Worm (Caenorhabditis elegans): ENCODE results near the gene arrd-1.

arrd-1 gene

ce11 chrII:667864-668263 is 40.6 kb downstream of the arrd-1 start:
- TF ChIP-seq tra-4 (tag; optimal IDR thresholded peaks at IDR 0.05) (no peak), B0310.2 (tag; optimal IDR thresholded peaks at IDR 0.05) (no peak), hmbx-1 (tag; optimal IDR thresholded peaks at IDR 0.05) (no peak), aly-1 (tag; optimal IDR thresholded peaks at IDR 0.05) (no peak), tbx-11 (GFP tag; IDR thresholded peaks at IDR 0.05) (no peak), tbx-37 (GFP tag; conservative IDR thresholded peaks at IDR 0.05) (no peak), flt-1 (GFP tag; IDR thresholded peaks at IDR 0.05) (no peak), hmg-4 (GFP tag; optimal IDR thresholded peaks at IDR 0.05) (no peak), ceh-13 (GFP tag; optimal IDR thresholded peaks at IDR 0.05) (no peak), hnd-1 (tag; optimal IDR thresholded peaks at IDR 0.05) (no peak), pes-1 (GFP tag; IDR thresholded peaks at IDR 0.05) (no peak), F13C5.2 (tag; optimal IDR thresholded peaks at IDR 0.05) (no peak), ama-1 (optimal IDR thresholded peaks at IDR 0.05) (no peak)

ce11 chrII:671025-671424 is 43.7 kb downstream of the arrd-1 start, which contains the start of gene sri-46:
sri-46 (minus strand) TSS chrII:671125.
- TF ChIP-seq flt-1 (GFP tag; IDR thresholded peaks at IDR 0.05) (no peak), B0310.2 (tag; optimal IDR thresholded peaks at IDR 0.05) (no peak), hmbx-1 (tag; optimal IDR thresholded peaks at IDR 0.05) (no peak), ceh-13 (GFP tag; optimal IDR thresholded peaks at IDR 0.05) (no peak), hnd-1 (tag; optimal IDR thresholded peaks at IDR 0.05) (no peak), sea-1 (GFP tag; conservative IDR thresholded peaks at IDR 0.05) (no peak), aly-1 (tag; optimal IDR thresholded peaks at IDR 0.05) (no peak), tra-4 (tag; optimal IDR thresholded peaks at IDR 0.05) (no peak), pes-1 (GFP tag; IDR thresholded peaks at IDR 0.05) (no peak), ets-7 (tag; optimal IDR thresholded peaks at IDR 0.05) (no peak), scrt-1 (GFP tag; IDR thresholded peaks at IDR 0.05) (no peak), ama-1 (optimal IDR thresholded peaks at IDR 0.05) (no peak), tbx-37 (GFP tag; conservative IDR thresholded peaks at IDR 0.05) (no peak), tbx-11 (GFP tag; IDR thresholded peaks at IDR 0.05) (no peak), F13C5.2 (tag; optimal IDR thresholded peaks at IDR 0.05) (no peak), hmg-4 (GFP tag; optimal IDR thresholded peaks at IDR 0.05) (no peak)

ce11 chrII:674116-674515 is 46.8 kb downstream of the arrd-1 start, which contains the start of gene Y39F10C.3:
Y39F10C.3 (plus strand) TSS chrII:674416.
- no peak for TF ChIP-seq hmbx-1 (tag; optimal IDR thresholded peaks at IDR 0.05)
- TF ChIP-seq tbx-11 (GFP tag; IDR thresholded peaks at IDR 0.05): no peak
- no peak for TF ChIP-seq sea-1 (GFP tag; conservative IDR thresholded peaks at IDR 0.05)
- TF ChIP-seq ets-7 (tag; optimal IDR thresholded peaks at IDR 0.05): no peak
- TF ChIP-seq B0310.2 (tag; optimal IDR thresholded peaks at IDR 0.05): no peak
- no peak for TF ChIP-seq tbx-37 (GFP tag; conservative IDR thresholded peaks at IDR 0.05)
- no peak for TF ChIP-seq pes-1 (GFP tag; IDR thresholded peaks at IDR 0.05)
- no peak for TF ChIP-seq aly-1 (tag; optimal IDR thresholded peaks at IDR 0.05)

- TF ChIP-seq hnd-1 (tag; optimal IDR thresholded peaks at IDR 0.05) (no peak), tbx-11 (GFP tag; IDR thresholded peaks at IDR 0.05) (no peak), tbx-37 (GFP tag; conservative IDR thresholded peaks at IDR 0.05) (no peak), flt-1 (GFP tag; IDR thresholded peaks at IDR 0.05) (no peak), ama-1 (optimal IDR thresholded peaks at IDR 0.05) (no peak), sea-1 (GFP tag; conservative IDR thresholded peaks at IDR 0.05) (no peak), scrt-1 (GFP tag; IDR thresholded peaks at IDR 0.05) (no peak), tra-4 (tag; optimal IDR thresholded peaks at IDR 0.05) (no peak), pes-1 (GFP tag; IDR thresholded peaks at IDR 0.05) (no peak)
Observed at ce11 chrII:675303-675702, 48.0 kb downstream of the arrd-1 start, which contains the start of gene Y39F10C.1. Y39F10C.1 (plus strand) TSS chrII:675603.

- TF ChIP-seq tbx-37 (GFP tag; conservative IDR thresholded peaks at IDR 0.05) (no peak), ets-7 (tag; optimal IDR thresholded peaks at IDR 0.05) (no peak), hnd-1 (tag; optimal IDR thresholded peaks at IDR 0.05) (no peak), F13C5.2 (tag; optimal IDR thresholded peaks at IDR 0.05) (no peak), hmbx-1 (tag; optimal IDR thresholded peaks at IDR 0.05) (no peak), scrt-1 (GFP tag; IDR thresholded peaks at IDR 0.05) (no peak), sea-1 (GFP tag; conservative IDR thresholded peaks at IDR 0.05) (no peak), aly-1 (tag; optimal IDR thresholded peaks at IDR 0.05) (no peak), tra-4 (tag; optimal IDR thresholded peaks at IDR 0.05) (no peak), B0310.2 (tag; optimal IDR thresholded peaks at IDR 0.05) (no peak), ceh-36 (tag; optimal IDR thresholded peaks at IDR 0.05) (no peak), hmg-4 (GFP tag; optimal IDR thresholded peaks at IDR 0.05) (no peak), ama-1 (optimal IDR thresholded peaks at IDR 0.05) (no peak), pes-1 (GFP tag; IDR thresholded peaks at IDR 0.05) (no peak), tbx-11 (GFP tag; IDR thresholded peaks at IDR 0.05) (no peak), flt-1 (GFP tag; IDR thresholded peaks at IDR 0.05) (no peak), ceh-13 (GFP tag; optimal IDR thresholded peaks at IDR 0.05) (no peak)
Observed at ce11 chrII:675822-676221, 48.5 kb downstream of the arrd-1 start.
